Comparison of ENCODE assay signal across 5 fruit fly cellular contexts in genomic region chrX:5746864-5747861, dm6.
TF ChIP-seq lines count a peak whose summit lies in the region.

IntS6 (minus strand) TSS chrX:5747254.
Rtel1 (plus strand) TSS chrX:5747747.

TF ChIP-seq in whole organism, adult, 20 proteins besides CTCF, POLR2A, EP300 and RAD21 (continued from another document):
- peak; percentile 96 for TF ChIP-seq Hr96 (GFP tag; optimal IDR thresholded peaks at IDR 0.05; lab: Kevin White, UChicago)
- TF ChIP-seq Clk (GFP tag; optimal IDR thresholded peaks at IDR 0.05; lab: Kevin White, UChicago) = peak; percentile 71
- TF ChIP-seq Crg-1 (GFP tag; optimal IDR thresholded peaks at IDR 0.05; lab: Kevin White, UChicago) = peak; percentile 78

TF ChIP-seq in whole organism, embryonic, 481 proteins besides CTCF, POLR2A, EP300 and RAD21 (continued from another document and continues in another):
- TF ChIP-seq CG8281 (tag; optimal IDR thresholded peaks at IDR 0.05; lab: Kevin White, UChicago) (peak; percentile 73), row (GFP tag; IDR thresholded peaks at IDR 0.05; lab: Robert Waterston, UW) (peak; percentile 98), Fer3 (tag; optimal IDR thresholded peaks at IDR 0.05; lab: Kevin White, UChicago) (peak; percentile 91), Mad (GFP tag; optimal IDR thresholded peaks at IDR 0.05; lab: Kevin White, UChicago) (peak; percentile 80), mam (GFP tag; optimal IDR thresholded peaks at IDR 0.05; lab: Kevin White, UChicago) (peak; percentile 96), CG11723 (GFP tag; optimal IDR thresholded peaks at IDR 0.05; lab: Kevin White, UChicago) (peak; percentile 74), sens-2 (GFP tag; IDR thresholded peaks at IDR 0.05; lab: Robert Waterston, UW) (peak; percentile 64; the same call in 1 of the 2 replicates), Taf1 (GFP tag; IDR thresholded peaks at IDR 0.05; lab: Robert Waterston, UW) (peak; percentile 86), CG13424 (tag; optimal IDR thresholded peaks at IDR 0.05; lab: Kevin White, UChicago) (peak; percentile 91), Mes4 (GFP tag; optimal IDR thresholded peaks at IDR 0.05; lab: Kevin White, UChicago) (peak; percentile 84), Lhr (GFP tag; optimal IDR thresholded peaks at IDR 0.05; lab: Kevin White, UChicago) (peak; percentile 64), lov (optimal IDR thresholded peaks at IDR 0.05; lab: Kevin White, UChicago) (no peak), lov (GFP tag; IDR thresholded peaks at IDR 0.05; lab: Robert Waterston, UW) (peak; percentile 68; the same call in 1 of the 3 replicates), NK7.1 (GFP tag; optimal IDR thresholded peaks at IDR 0.05; lab: Kevin White, UChicago) (peak; percentile 75), CG43689 (GFP tag; IDR thresholded peaks at IDR 0.05; lab: Robert Waterston, UW) (peak; percentile 56; the same call in 1 of the 2 replicates), CG13287 (GFP tag; IDR thresholded peaks at IDR 0.05; lab: Robert Waterston, UW; ENCODE audit: partially characterized antibody) (no peak; the same call in 1 of the 2 replicates), peb (GFP tag; IDR thresholded peaks at IDR 0.05; lab: Robert Waterston, UW) (peak; percentile 45; the same call in 1 of the 2 replicates), ssp (GFP tag; IDR thresholded peaks at IDR 0.05; lab: Robert Waterston, UW) (peak; percentile 78), Dad (GFP tag; optimal IDR thresholded peaks at IDR 0.05; lab: Kevin White, UChicago) (peak; percentile 78), CG18599 (GFP tag; optimal IDR thresholded peaks at IDR 0.05; lab: Kevin White, UChicago) (peak; percentile 90), YL-1 (GFP tag; optimal IDR thresholded peaks at IDR 0.05; lab: Kevin White, UChicago) (peak; percentile 52), CG7271 (tag; optimal IDR thresholded peaks at IDR 0.05; lab: Kevin White, UChicago) (peak; percentile 52), HHEX (GFP tag; optimal IDR thresholded peaks at IDR 0.05; lab: Kevin White, UChicago) (peak; percentile 90), nerfin-1 (tag; optimal IDR thresholded peaks at IDR 0.05; lab: Kevin White, UChicago) (peak; percentile 80), CG2712 (tag; optimal IDR thresholded peaks at IDR 0.05; lab: Kevin White, UChicago) (peak; percentile 86), Usf (GFP tag; optimal IDR thresholded peaks at IDR 0.05; lab: Kevin White, UChicago) (peak; percentile 83), Dfd (GFP tag; optimal IDR thresholded peaks at IDR 0.05; lab: Kevin White, UChicago) (no peak), Fer1 (GFP tag; optimal IDR thresholded peaks at IDR 0.05; lab: Kevin White, UChicago) (peak; percentile 87), CG6175 (GFP tag; IDR thresholded peaks at IDR 0.05; lab: Robert Waterston, UW) (peak; percentile 65; the same call in 2 of the 3 replicates), CG10321 (GFP tag; IDR thresholded peaks at IDR 0.05; lab: Robert Waterston, UW) (peak; percentile 96), run (tag; optimal IDR thresholded peaks at IDR 0.05; lab: Kevin White, UChicago) (peak; percentile 69)

TF ChIP-seq in whole organism, prepupa, 60 proteins besides CTCF, POLR2A, EP300 and RAD21 (continued from another document and continues in another):
- TF ChIP-seq topi (GFP tag; optimal IDR thresholded peaks at IDR 0.05; lab: Kevin White, UChicago) (peak; percentile 93), cyc (GFP tag; optimal IDR thresholded peaks at IDR 0.05; lab: Kevin White, UChicago) (peak; percentile 94), CG9139 (GFP tag; optimal IDR thresholded peaks at IDR 0.05; lab: Kevin White, UChicago) (peak; percentile 65), CG15336 (GFP tag; IDR thresholded peaks at IDR 0.05; lab: Robert Waterston, UW) (peak; percentile 91), spab (GFP tag; optimal IDR thresholded peaks at IDR 0.05; lab: Kevin White, UChicago) (peak; percentile 74), CG34406 (GFP tag; optimal IDR thresholded peaks at IDR 0.05; lab: Kevin White, UChicago) (peak; percentile 87), CG10669 (GFP tag; optimal IDR thresholded peaks at IDR 0.05; lab: Kevin White, UChicago) (peak; percentile 87), Eip78C (GFP tag; lab: Kevin White, UChicago) (peak; percentile 96), pdm3 (GFP tag; optimal IDR thresholded peaks at IDR 0.05; lab: Kevin White, UChicago) (peak; percentile 94), CG4318 (GFP tag; optimal IDR thresholded peaks at IDR 0.05; lab: Kevin White, UChicago) (peak; percentile 81), CG7368 (GFP tag; optimal IDR thresholded peaks at IDR 0.05; lab: Kevin White, UChicago) (peak; percentile 82), dac (GFP tag; optimal IDR thresholded peaks at IDR 0.05; lab: Kevin White, UChicago) (peak; percentile 79), Blimp-1 (GFP tag; optimal IDR thresholded peaks at IDR 0.05; lab: Kevin White, UChicago) (peak; percentile 73), CG6854 (GFP tag; optimal IDR thresholded peaks at IDR 0.05; lab: Kevin White, UChicago) (peak; percentile 64), CG1621 (tag; optimal IDR thresholded peaks at IDR 0.05; lab: Kevin White, UChicago) (peak; percentile 89), acj6 (GFP tag; optimal IDR thresholded peaks at IDR 0.05; lab: Kevin White, UChicago) (peak; percentile 90), CG11294 (GFP tag; IDR thresholded peaks at IDR 0.05; lab: Robert Waterston, UW) (peak; percentile 83), Sox102F (GFP tag; optimal IDR thresholded peaks at IDR 0.05; lab: Kevin White, UChicago) (peak; percentile 92), CG8319 (GFP tag; optimal IDR thresholded peaks at IDR 0.05; lab: Kevin White, UChicago) (peak; percentile 87), Eip75B (GFP tag; optimal IDR thresholded peaks at IDR 0.05; lab: Kevin White, UChicago) (peak; percentile 91), CG6792 (GFP tag; optimal IDR thresholded peaks at IDR 0.05; lab: Kevin White, UChicago) (peak; percentile 86), Sox14 (GFP tag; optimal IDR thresholded peaks at IDR 0.05; lab: Kevin White, UChicago) (peak; percentile 94), Ets96B (tag; optimal IDR thresholded peaks at IDR 0.05; lab: Kevin White, UChicago) (peak; percentile 86), svp (GFP tag; lab: Kevin White, UChicago) (peak; percentile 96), Gug (GFP tag; IDR thresholded peaks at IDR 0.05; lab: Robert Waterston, UW) (peak; percentile 84), fkh (GFP tag; optimal IDR thresholded peaks at IDR 0.05; lab: Kevin White, UChicago) (peak; percentile 84), CG11762 (GFP tag; optimal IDR thresholded peaks at IDR 0.05; lab: Kevin White, UChicago; ENCODE audit: insufficient read depth) (peak; percentile 87), esn (GFP tag; optimal IDR thresholded peaks at IDR 0.05; lab: Kevin White, UChicago) (peak; percentile 94), Sox15 (GFP tag; optimal IDR thresholded peaks at IDR 0.05; lab: Kevin White, UChicago) (peak; percentile 90), net (GFP tag; optimal IDR thresholded peaks at IDR 0.05; lab: Kevin White, UChicago) (peak; percentile 82), Met (GFP tag; optimal IDR thresholded peaks at IDR 0.05; lab: Kevin White, UChicago) (peak; percentile 95), CG8632 (GFP tag; optimal IDR thresholded peaks at IDR 0.05; lab: Kevin White, UChicago) (peak; percentile 89), CG6163 (GFP tag; IDR thresholded peaks at IDR 0.05; lab: Robert Waterston, UW) (peak; percentile 91)

TF ChIP-seq in whole organism, pupa, 21 proteins besides CTCF, POLR2A, EP300 and RAD21 (continued from another document):
- TF ChIP-seq fd96Ca (GFP tag; IDR thresholded peaks at IDR 0.05; lab: Robert Waterston, UW) = peak; percentile 89

TF ChIP-seq in whole organism, wandering third instar larva, 38 proteins besides CTCF, POLR2A, EP300 and RAD21 (continued from another document):
- TF ChIP-seq sv (GFP tag; optimal IDR thresholded peaks at IDR 0.05; lab: Kevin White, UChicago) = peak; percentile 83
- TF ChIP-seq N (GFP tag; optimal IDR thresholded peaks at IDR 0.05; lab: Kevin White, UChicago) = no peak
- TF ChIP-seq Dif (GFP tag; optimal IDR thresholded peaks at IDR 0.05; lab: Kevin White, UChicago; ENCODE audit: partially characterized antibody) = peak; percentile 71
- peak; percentile 82 for TF ChIP-seq psq (GFP tag; optimal IDR thresholded peaks at IDR 0.05; lab: Kevin White, UChicago)
- TF ChIP-seq jim (GFP tag; optimal IDR thresholded peaks at IDR 0.05; lab: Kevin White, UChicago) = peak; percentile 35
- TF ChIP-seq Jra (GFP tag; optimal IDR thresholded peaks at IDR 0.05; lab: Kevin White, UChicago) = peak; percentile 75
- no peak for TF ChIP-seq Abd-B (GFP tag; optimal IDR thresholded peaks at IDR 0.05; lab: Kevin White, UChicago)
- no peak for TF ChIP-seq Rel (GFP tag; optimal IDR thresholded peaks at IDR 0.05; lab: Kevin White, UChicago)
- TF ChIP-seq Rel (tag; optimal IDR thresholded peaks at IDR 0.05; lab: Kevin White, UChicago) = peak; percentile 71
- TF ChIP-seq dl (GFP tag; optimal IDR thresholded peaks at IDR 0.05; lab: Kevin White, UChicago; ENCODE audit: insufficient read depth in 1 of 2, partially characterized antibody in 2 of 2) = peak; percentile 33 to 79
- TF ChIP-seq Hr78 (GFP tag; optimal IDR thresholded peaks at IDR 0.05; lab: Kevin White, UChicago) = no peak
- peak; percentile 91 for TF ChIP-seq fru (GFP tag; optimal IDR thresholded peaks at IDR 0.05; lab: Kevin White, UChicago)
- TF ChIP-seq tai (GFP tag; optimal IDR thresholded peaks at IDR 0.05; lab: Kevin White, UChicago) = no peak
- TF ChIP-seq brk (GFP tag; optimal IDR thresholded peaks at IDR 0.05; lab: Kevin White, UChicago) = peak; percentile 73
- no peak for TF ChIP-seq pan (optimal IDR thresholded peaks at IDR 0.05; lab: Kevin White, UChicago)
- peak; percentile 91 for TF ChIP-seq Sp1 (GFP tag; optimal IDR thresholded peaks at IDR 0.05; lab: Kevin White, UChicago)
- peak; percentile 42 for TF ChIP-seq Mio (GFP tag; optimal IDR thresholded peaks at IDR 0.05; lab: Kevin White, UChicago)
- no peak for TF ChIP-seq usp (GFP tag; optimal IDR thresholded peaks at IDR 0.05; lab: Kevin White, UChicago)
